Worm (Caenorhabditis elegans) whole organism, midembryonic: ENCODE data around the gene drn-1.

Experiments
- T22C8.4 ChIP-seq: fragments of 200-800 bp; sonication (Bioruptor generic); IDR thresholded peaks from 2 replicates; pipeline ENCODE4 v1.3.6; 2022; ENCODE audit warnings: missing genetic modification characterization, missing compliant biosample characterization
- flt-1 ChIP-seq: fragments of 200-800 bp; sonication (Bioruptor generic); IDR thresholded peaks from 2 replicates; pipeline ENCODE4 v1.3.6; 2022; ENCODE audit warnings: missing genetic modification characterization, missing compliant biosample characterization
- med-1 ChIP-seq: sonication (generic microtip); optimal IDR thresholded peaks from 2 replicates; lab custom pipeline; 2017; ENCODE audit warnings: missing genetic modification characterization, mild to moderate bottlenecking, missing compliant biosample characterization, antibody characterized with exemption, missing genetic modification reagents; ENCODE audit not compliant: insufficient read depth
- ref-1 ChIP-seq: fragments of 200-800 bp; sonication (Bioruptor generic); conservative IDR thresholded peaks from 2 replicates; pipeline ENCODE4 v1.3.6; 2022; ENCODE audit warnings: missing genetic modification reagents, missing genetic modification characterization, missing compliant biosample characterization

DNA sequence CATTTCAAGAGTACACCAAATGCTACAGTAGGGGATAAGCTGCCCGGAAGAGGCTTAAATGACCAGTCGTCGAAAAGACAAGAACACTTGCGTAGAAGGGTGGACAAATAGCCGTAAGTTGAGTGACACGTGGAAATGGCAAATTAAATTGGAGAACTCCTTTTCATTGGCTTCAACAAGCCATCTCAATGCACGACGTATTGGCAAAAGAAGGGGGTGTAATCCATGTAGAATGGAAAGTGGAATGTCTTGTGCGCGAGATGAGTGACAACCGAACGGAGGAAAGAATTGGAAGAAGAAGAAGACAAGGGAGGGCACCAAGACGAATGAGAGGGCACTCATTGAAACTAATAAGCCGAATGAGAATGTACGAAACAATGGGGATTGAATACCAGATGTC lies 43.0 kb downstream of the drn-1 start:
- TF ChIP-seq ref-1: no peak
- TF ChIP-seq flt-1: no peak
- no peak for TF ChIP-seq med-1 (GFP tag; lab: Kevin White, UChicago)
- no peak for TF ChIP-seq T22C8.4 (GFP tag; lab: Robert Waterston, UW)
